Worm (Caenorhabditis elegans) whole organism, L1 larva: ENCODE measurements around the gene H10D18.5.

Experiments
- ceh-90 ChIP-seq: sonication (generic microtip); optimal IDR thresholded peaks from 2 replicates; lab custom pipeline; 2016; ENCODE audit warnings: missing genetic modification characterization, missing compliant biosample characterization
- efl-1 ChIP-seq, 4 experiments: fragments of 150-350 bp; optimal IDR thresholded peaks in 3 of 4; peaks in 1 of 4; 1 replicate in 1 of 4; 2 replicates in 3 of 4; lab custom pipeline; 2014; ENCODE audit warnings: missing biosample characterization in 2 of 4, missing genetic modification characterization in 2 of 4, missing genetic modification reagents in 2 of 4
- jun-1 ChIP-seq: fragments of 150-350 bp; optimal IDR thresholded peaks from 2 replicates; lab custom pipeline; 2014; ENCODE audit warnings: missing biosample characterization, missing genetic modification reagents, missing genetic modification characterization
- lin-39 ChIP-seq: fragments of 150-350 bp; optimal IDR thresholded peaks from 2 replicates; lab custom pipeline; 2014; ENCODE audit warnings: missing biosample characterization, missing genetic modification reagents, missing genetic modification characterization
- lir-3 ChIP-seq: sonication (generic microtip); optimal IDR thresholded peaks from 2 replicates; lab custom pipeline; 2016; ENCODE audit warnings: mild to moderate bottlenecking, missing genetic modification characterization, moderate library complexity, missing compliant biosample characterization; ENCODE audit not compliant: poor library complexity
- nhr-237 ChIP-seq: fragments of 150-350 bp; optimal IDR thresholded peaks from 2 replicates; lab custom pipeline; 2014; ENCODE audit warnings: missing biosample characterization, missing genetic modification characterization
- nhr-85 ChIP-seq: sonication (generic microtip); peaks from one replicate; lab custom pipeline; 2016; ENCODE audit warnings: missing genetic modification characterization, inconsistent platforms, missing compliant biosample characterization
- nhr-90 ChIP-seq: sonication (generic microtip); optimal IDR thresholded peaks from 2 replicates; lab custom pipeline; 2016; ENCODE audit warnings: mild to moderate bottlenecking, missing genetic modification characterization, missing compliant biosample characterization; ENCODE audit not compliant: poor library complexity
- skn-1 ChIP-seq: fragments of 150-350 bp; optimal IDR thresholded peaks from 2 replicates; lab custom pipeline; 2014; ENCODE audit warnings: missing biosample characterization, missing genetic modification characterization

DNA sequence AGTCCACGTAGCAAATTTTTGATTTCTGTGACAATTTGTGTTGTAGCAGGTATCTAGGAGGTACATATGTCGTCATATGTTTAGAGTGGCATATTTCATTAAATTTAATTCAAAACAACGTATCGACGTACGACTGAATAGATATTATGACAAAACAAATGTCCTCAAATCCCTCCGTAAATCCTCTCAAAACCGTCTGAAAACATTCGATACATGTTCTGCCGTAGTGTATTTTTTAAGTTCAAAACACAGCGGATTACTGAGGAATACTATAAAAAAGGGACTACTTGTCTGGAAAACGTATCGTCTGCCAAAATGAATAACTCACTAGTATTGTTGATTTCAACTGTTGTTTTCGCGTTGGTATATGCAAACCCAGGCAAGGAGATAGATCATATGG lies 63.2 kb downstream of the H10D18.5 start, which contains the start of gene R08E5.4:
- TF ChIP-seq skn-1 (tag; lab: Kevin White, UChicago) (no peak), lir-3 (no peak), jun-1 (no peak), nhr-85 (no peak), nhr-237 (no peak), ceh-90 (tag; lab: Kevin White, UChicago) (no peak), lin-39 (tag; lab: Kevin White, UChicago) (no peak), efl-1 (optimal IDR thresholded peaks at IDR 0.05; lab: Kevin White, UChicago) (no peak), efl-1 (GFP tag; optimal IDR thresholded peaks at IDR 0.05 in 1 of 2; lab: Kevin White, UChicago) (no peak), nhr-90 (tag; lab: Kevin White, UChicago) (no peak)
